Fruit fly (Drosophila melanogaster) whole organism, pupa: Measurements from ENCODE around the gene CG14223.
A peak's percentile ranks its signal among the peaks of the same experiment; 100 is the strongest.

Experiments
- CG10348 ChIP-seq: fragments of 200-800 bp; sonication (Bioruptor generic); IDR thresholded peaks from 2 replicates; pipeline ENCODE4 v1.3.6; 2022; ENCODE audit warnings: missing biosample characterization, missing genetic modification characterization
- CG12605 ChIP-seq: fragments of 200-800 bp; sonication (Bioruptor generic); IDR thresholded peaks from 2 replicates; pipeline ENCODE4 v1.3.6; 2022; ENCODE audit warnings: missing biosample characterization, missing genetic modification characterization
- CG13204 ChIP-seq: fragments of 200-800 bp; sonication (Bioruptor generic); optimal IDR thresholded peaks from 2 replicates; lab custom pipeline; 2018; ENCODE audit warnings: missing biosample characterization, mild to moderate bottlenecking, missing genetic modification characterization, moderate library complexity
- CG32121 ChIP-seq: fragments of 200-800 bp; sonication (Bioruptor generic); IDR thresholded peaks from 2 replicates; pipeline ENCODE4 v1.3.6; 2022; ENCODE audit warnings: missing biosample characterization, missing genetic modification characterization
- CG8159 ChIP-seq: fragments of 200-800 bp; sonication (Bioruptor generic); optimal IDR thresholded peaks from 3 replicates; lab custom pipeline; 2018; ENCODE audit warnings: missing biosample characterization, mild to moderate bottlenecking, missing genetic modification characterization, moderate library complexity
- CG8301 ChIP-seq: fragments of 200-800 bp; sonication (Bioruptor generic); optimal IDR thresholded peaks from 2 replicates; lab custom pipeline; 2018; ENCODE audit warnings: missing biosample characterization, mild to moderate bottlenecking, missing genetic modification characterization
- Snoo ChIP-seq: fragments of 200-800 bp; sonication (Bioruptor generic); optimal IDR thresholded peaks from 3 replicates; lab custom pipeline; 2017; ENCODE audit warnings: missing biosample characterization, mild to moderate bottlenecking, missing genetic modification characterization, inconsistent platforms
- gl ChIP-seq: fragments of 200-800 bp; sonication (Bioruptor generic); optimal IDR thresholded peaks from 2 replicates; lab custom pipeline; 2018; ENCODE audit warnings: missing biosample characterization, mild to moderate bottlenecking, missing genetic modification characterization
- rn ChIP-seq: fragments of 200-800 bp; sonication (Bioruptor generic); IDR thresholded peaks from 2 replicates; pipeline ENCODE4 v1.3.6; 2022; ENCODE audit warnings: missing biosample characterization, missing genetic modification characterization

dm6 chrX:19663196-19663858, 444 bp downstream of the CG14223 start:
- TF ChIP-seq rn (no peak), CG12605 (GFP tag; lab: Robert Waterston, UW) (no peak), Snoo (tag; lab: Kevin White, UChicago) (peak; percentile 53), CG8301 (tag; lab: Kevin White, UChicago) (peak; percentile 52), CG8159 (tag; lab: Kevin White, UChicago) (peak; percentile 72), gl (no peak), CG10348 (GFP tag; lab: Robert Waterston, UW) (no peak), CG32121 (GFP tag; lab: Robert Waterston, UW) (no peak), CG13204 (GFP tag; lab: Kevin White, UChicago) (peak; percentile 25)
